Fruit fly (Drosophila melanogaster) whole organism, prepupa: ENCODE data around the gene Ube4B.

Experiments
- CG10669 ChIP-seq: fragments of 200-800 bp; sonication (Bioruptor generic); optimal IDR thresholded peaks from 3 replicates; lab custom pipeline; 2018; ENCODE audit warnings: missing biosample characterization, mild to moderate bottlenecking, missing genetic modification characterization, moderate library complexity
- CG11762 ChIP-seq: fragments of 200-800 bp; sonication (Bioruptor generic); optimal IDR thresholded peaks from 3 replicates; lab custom pipeline; 2016; ENCODE audit warnings: missing biosample characterization, missing genetic modification characterization; ENCODE audit not compliant: insufficient read depth
- CG11902 ChIP-seq: fragments of 200-800 bp; sonication (Bioruptor generic); optimal IDR thresholded peaks from 3 replicates; lab custom pipeline; 2016; ENCODE audit warnings: missing biosample characterization, missing genetic modification characterization
- CG1621 ChIP-seq: fragments of 200-800 bp; sonication (Bioruptor generic); optimal IDR thresholded peaks from 3 replicates; lab custom pipeline; 2018; ENCODE audit warnings: missing biosample characterization, mild to moderate bottlenecking, missing genetic modification characterization
- CG16779 ChIP-seq: fragments of 200-800 bp; sonication (Bioruptor generic); optimal IDR thresholded peaks from 3 replicates; lab custom pipeline; 2017; ENCODE audit warnings: missing biosample characterization, mild to moderate bottlenecking, missing genetic modification characterization
- CG3032 ChIP-seq: fragments of 200-800 bp; optimal IDR thresholded peaks from 2 replicates; lab custom pipeline; 2019; ENCODE audit warnings: missing biosample characterization, mild to moderate bottlenecking, missing genetic modification characterization, moderate library complexity
- CG32006 ChIP-seq: fragments of 200-800 bp; sonication (Bioruptor generic); optimal IDR thresholded peaks from 3 replicates; lab custom pipeline; 2017; ENCODE audit warnings: missing biosample characterization, mild to moderate bottlenecking, missing genetic modification characterization
- CG34406 ChIP-seq: fragments of 200-800 bp; sonication (Bioruptor generic); optimal IDR thresholded peaks from 3 replicates; lab custom pipeline; 2016; ENCODE audit warnings: missing biosample characterization, missing genetic modification characterization
- CG3919 ChIP-seq: fragments of 200-800 bp; sonication (Bioruptor generic); optimal IDR thresholded peaks from 3 replicates; lab custom pipeline; 2016; ENCODE audit warnings: missing biosample characterization, missing genetic modification characterization
- CG4318 ChIP-seq: fragments of 200-800 bp; sonication (Bioruptor generic); optimal IDR thresholded peaks from 3 replicates; lab custom pipeline; 2017; ENCODE audit warnings: missing biosample characterization, mild to moderate bottlenecking, missing genetic modification characterization
- CG6163 ChIP-seq: fragments of 200-800 bp; sonication (Bioruptor generic); IDR thresholded peaks from 3 replicates; pipeline ENCODE4 v1.3.6; 2022; ENCODE audit warnings: missing biosample characterization, missing genetic modification characterization
- CG6276 ChIP-seq: fragments of 200-800 bp; sonication (Bioruptor generic); optimal IDR thresholded peaks from 2 replicates; lab custom pipeline; 2017; ENCODE audit warnings: missing biosample characterization, mild to moderate bottlenecking, missing genetic modification characterization
- CG6808 ChIP-seq: fragments of 200-800 bp; sonication (Bioruptor generic); optimal IDR thresholded peaks from 3 replicates; lab custom pipeline; 2017; ENCODE audit warnings: missing biosample characterization, missing genetic modification characterization, mild to moderate bottlenecking, moderate library complexity, missing genetic modification reagents
- CG6854 ChIP-seq: fragments of 200-800 bp; sonication (Bioruptor generic); optimal IDR thresholded peaks from 2 replicates; lab custom pipeline; 2017; ENCODE audit warnings: missing biosample characterization, mild to moderate bottlenecking, missing genetic modification characterization
- CG8119 ChIP-seq: fragments of 200-800 bp; sonication (Bioruptor generic); IDR thresholded peaks from 3 replicates; pipeline ENCODE4 v1.3.6; 2022; ENCODE audit warnings: missing biosample characterization, missing genetic modification characterization
- CG8632 ChIP-seq: fragments of 200-800 bp; sonication (Bioruptor generic); optimal IDR thresholded peaks from 3 replicates; lab custom pipeline; 2016; ENCODE audit warnings: missing biosample characterization, missing genetic modification characterization
- CG9139 ChIP-seq: fragments of 200-800 bp; sonication (Bioruptor generic); optimal IDR thresholded peaks from 3 replicates; lab custom pipeline; 2017; ENCODE audit warnings: missing biosample characterization, mild to moderate bottlenecking, missing genetic modification characterization
- Eip78C ChIP-seq: fragments of 200-800 bp; sonication (Bioruptor generic); peaks from one replicate; lab custom pipeline; 2016; ENCODE audit warnings: missing biosample characterization, missing genetic modification characterization
- Eip93F ChIP-seq: fragments of 200-800 bp; sonication (Bioruptor generic); optimal IDR thresholded peaks from 2 replicates; lab custom pipeline; 2016; ENCODE audit warnings: missing biosample characterization, mild to moderate bottlenecking, missing genetic modification characterization
- Gug ChIP-seq: fragments of 200-800 bp; sonication (Bioruptor generic); IDR thresholded peaks from 2 replicates; pipeline ENCODE4 v1.3.6; 2022; ENCODE audit warnings: missing biosample characterization, missing genetic modification characterization
- Hr38 ChIP-seq: sonication (Bioruptor generic); optimal IDR thresholded peaks from 2 replicates; lab custom pipeline; 2016; ENCODE audit warnings: missing biosample characterization, missing genetic modification characterization
- Hr39 ChIP-seq: fragments of 200-800 bp; sonication (Bioruptor generic); optimal IDR thresholded peaks from 2 replicates; lab custom pipeline; 2016; ENCODE audit warnings: missing biosample characterization, missing genetic modification characterization
- Lpt ChIP-seq: fragments of 200-800 bp; sonication (Bioruptor generic); optimal IDR thresholded peaks from 3 replicates; lab custom pipeline; 2016; ENCODE audit warnings: missing biosample characterization, missing genetic modification characterization
- Met ChIP-seq: fragments of 200-800 bp; sonication (Bioruptor generic); optimal IDR thresholded peaks from 3 replicates; lab custom pipeline; 2016; ENCODE audit warnings: missing biosample characterization, missing genetic modification characterization
- Smox ChIP-seq: fragments of 200-800 bp; sonication (Bioruptor generic); optimal IDR thresholded peaks from 3 replicates; lab custom pipeline; 2016; ENCODE audit warnings: missing biosample characterization, missing genetic modification characterization
- Sox102F ChIP-seq: fragments of 200-800 bp; sonication (Bioruptor generic); optimal IDR thresholded peaks from 2 replicates; lab custom pipeline; 2016; ENCODE audit warnings: missing biosample characterization, mild to moderate bottlenecking, missing genetic modification characterization
- Sox15 ChIP-seq: fragments of 200-800 bp; sonication (Bioruptor generic); optimal IDR thresholded peaks from 3 replicates; lab custom pipeline; 2016; ENCODE audit warnings: missing biosample characterization, missing genetic modification characterization
- cyc ChIP-seq: fragments of 200-800 bp; sonication (Bioruptor generic); optimal IDR thresholded peaks from 3 replicates; lab custom pipeline; 2016; ENCODE audit warnings: missing biosample characterization, missing genetic modification characterization
- dac ChIP-seq: fragments of 200-800 bp; sonication (Bioruptor generic); optimal IDR thresholded peaks from 2 replicates; lab custom pipeline; 2017; ENCODE audit warnings: missing biosample characterization, mild to moderate bottlenecking, missing genetic modification characterization
- eg ChIP-seq: fragments of 200-800 bp; sonication (Bioruptor generic); IDR thresholded peaks from 3 replicates; pipeline ENCODE4 v1.3.6; 2022; ENCODE audit warnings: missing biosample characterization, missing genetic modification characterization
- esn ChIP-seq: fragments of 200-800 bp; sonication (Bioruptor generic); optimal IDR thresholded peaks from 2 replicates; lab custom pipeline; 2016; ENCODE audit warnings: missing biosample characterization, mild to moderate bottlenecking, missing genetic modification characterization, moderate library complexity
- fkh ChIP-seq: fragments of 200-800 bp; sonication (Bioruptor generic); optimal IDR thresholded peaks from 3 replicates; lab custom pipeline; 2017; ENCODE audit warnings: missing biosample characterization, mild to moderate bottlenecking, missing genetic modification characterization, moderate library complexity
- lz ChIP-seq: fragments of 200-800 bp; sonication (Bioruptor generic); optimal IDR thresholded peaks from 3 replicates; lab custom pipeline; 2016; ENCODE audit warnings: missing biosample characterization, missing genetic modification characterization
- net ChIP-seq: fragments of 200-800 bp; sonication (Bioruptor generic); optimal IDR thresholded peaks from 3 replicates; lab custom pipeline; 2016; ENCODE audit warnings: missing biosample characterization, missing genetic modification characterization
- pdm3 ChIP-seq: fragments of 200-800 bp; sonication (Bioruptor generic); optimal IDR thresholded peaks from 3 replicates; lab custom pipeline; 2016; ENCODE audit warnings: missing biosample characterization, missing genetic modification characterization
- spab ChIP-seq: fragments of 200-800 bp; sonication (Bioruptor generic); optimal IDR thresholded peaks from 2 replicates; lab custom pipeline; 2017; ENCODE audit warnings: missing biosample characterization, mild to moderate bottlenecking, missing genetic modification characterization, missing genetic modification reagents
- ss ChIP-seq, 2 experiments: fragments of 200-800 bp; sonication (Bioruptor generic); optimal IDR thresholded peaks; 2 replicates in 1 of 2; 3 replicates in 1 of 2; lab custom pipeline; 2017 to 2018; ENCODE audit warnings: mild to moderate bottlenecking in 2 of 2, missing biosample characterization in 2 of 2, missing genetic modification characterization in 2 of 2, moderate library complexity in 1 of 2
- vri ChIP-seq: fragments of 200-800 bp; sonication (Bioruptor generic); optimal IDR thresholded peaks from 3 replicates; lab custom pipeline; 2016; ENCODE audit warnings: missing biosample characterization, mild to moderate bottlenecking, missing genetic modification characterization

Ube4B gene

DNA sequence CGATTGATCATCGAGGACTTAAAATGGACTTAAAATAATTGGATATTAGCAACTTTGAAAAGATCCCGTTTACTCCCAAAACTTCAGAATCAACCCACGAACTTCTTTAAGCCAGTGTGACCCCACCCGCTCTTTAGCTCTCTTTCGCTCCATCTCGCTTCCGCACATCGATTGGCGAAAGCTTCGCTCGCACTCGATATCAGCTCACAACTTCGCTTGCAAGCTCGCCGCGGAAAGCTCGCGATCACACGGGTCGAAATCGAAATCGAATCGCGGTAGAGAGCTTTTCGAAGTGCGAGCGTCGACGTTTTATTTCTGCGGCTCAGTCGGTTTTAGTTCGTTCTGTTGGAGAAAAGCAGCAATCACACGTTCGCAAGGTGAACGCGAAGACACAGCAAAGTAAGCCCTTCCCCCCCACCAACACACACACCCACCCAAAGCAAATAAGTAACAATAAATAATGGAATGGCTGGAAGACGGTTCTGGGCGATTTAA, 45.1 kb downstream of the Ube4B start, which contains the start of gene Vha68-2 (continued):
- TF ChIP-seq CG4318 (GFP tag; lab: Kevin White, UChicago) (no peak), Gug (GFP tag; lab: Robert Waterston, UW) (no peak), CG11902 (GFP tag; lab: Kevin White, UChicago) (no peak), Sox102F (peak; percentile 66), CG10669 (GFP tag; lab: Kevin White, UChicago) (no peak), CG34406 (GFP tag; lab: Kevin White, UChicago) (peak; percentile 52), dac (peak; percentile 62), Eip78C (GFP tag; lab: Kevin White, UChicago) (no peak), eg (GFP tag; lab: Robert Waterston, UW) (0 out of 3 replicates have a peak, but pooled peaks have one; percentile 20), Hr38 (GFP tag; lab: Kevin White, UChicago) (no peak), lz (GFP tag; lab: Kevin White, UChicago) (peak; percentile 62), fkh (GFP tag; lab: Kevin White, UChicago) (peak; percentile 64), CG6163 (GFP tag; lab: Robert Waterston, UW) (peak; percentile 83), Eip93F (no peak), net (GFP tag; lab: Kevin White, UChicago) (peak; percentile 70), Hr39 (peak; percentile 44), cyc (GFP tag; lab: Kevin White, UChicago) (no peak), vri (GFP tag; lab: Kevin White, UChicago) (peak; percentile 35), Lpt (GFP tag; lab: Kevin White, UChicago) (no peak), CG8119 (GFP tag; lab: Robert Waterston, UW) (no peak), CG3032 (tag; lab: Kevin White, UChicago) (no peak), CG1621 (tag; lab: Kevin White, UChicago) (peak; percentile 47), Smox (peak; percentile 56), CG32006 (GFP tag; lab: Kevin White, UChicago) (peak; percentile 45), pdm3 (GFP tag; lab: Kevin White, UChicago) (peak; percentile 61), CG11762 (GFP tag; lab: Kevin White, UChicago) (no peak)

dm6 chr2L:12969569-12969968, 49.7 kb downstream of the Ube4B start:
- no peak for TF ChIP-seq CG3919 (GFP tag; lab: Kevin White, UChicago)
- no peak for TF ChIP-seq CG6808 (GFP tag; lab: Kevin White, UChicago)
- no peak for TF ChIP-seq Eip78C (GFP tag; lab: Kevin White, UChicago)
- TF ChIP-seq Hr39, result no peak
- no peak for TF ChIP-seq CG6163 (GFP tag; lab: Robert Waterston, UW)
- no peak for TF ChIP-seq Met (GFP tag; lab: Kevin White, UChicago)
- TF ChIP-seq CG10669 (GFP tag; lab: Kevin White, UChicago), result no peak
- no peak for TF ChIP-seq CG6276 (GFP tag; lab: Kevin White, UChicago)
- TF ChIP-seq esn (GFP tag; lab: Kevin White, UChicago), result no peak
- no peak for TF ChIP-seq CG4318 (GFP tag; lab: Kevin White, UChicago)
- TF ChIP-seq CG9139, result no peak
- TF ChIP-seq spab (GFP tag; lab: Kevin White, UChicago), result no peak
- no peak for TF ChIP-seq CG16779
- no peak for TF ChIP-seq cyc (GFP tag; lab: Kevin White, UChicago)
- no peak for TF ChIP-seq CG8119 (GFP tag; lab: Robert Waterston, UW)
- TF ChIP-seq net (GFP tag; lab: Kevin White, UChicago), result no peak

dm6 chr2L:12966290-12966689, 52.9 kb downstream of the Ube4B start, which contains the start of gene CG16800:
TSS of gene CG16800 (plus strand) at chr2L:12966590.
- TF ChIP-seq ss (GFP tag; optimal IDR thresholded peaks at IDR 0.05; lab: Kevin White, UChicago) (no peak), CG11762 (GFP tag; lab: Kevin White, UChicago) (no peak), Sox15 (no peak), CG6854 (GFP tag; lab: Kevin White, UChicago) (no peak), Met (GFP tag; lab: Kevin White, UChicago) (no peak), CG8632 (GFP tag; lab: Kevin White, UChicago) (no peak)
